Worm (Caenorhabditis elegans): ENCODE results near the gene Y53C12B.7.

- no peak for TF ChIP-seq nhr-237 (tag; optimal IDR thresholded peaks at IDR 0.05)
- no peak for TF ChIP-seq nhr-77 (tag; optimal IDR thresholded peaks at IDR 0.05)
- TF ChIP-seq aly-2 (tag; optimal IDR thresholded peaks at IDR 0.05): no peak
Observed at ce11 chrII:9717904-9718303, 35.1 kb downstream of the Y53C12B.7 start, which contains the start of gene Y53C12A.6.

All from whole organism, L1 larva.